Worm (Caenorhabditis elegans) whole organism, L4/young adult: Measurements from ENCODE around the gene Y43F8B.18.

ENCODE experiments used
- dao-5 ChIP-seq: sonication (generic microtip); optimal IDR thresholded peaks from 2 replicates; lab custom pipeline; 2016; ENCODE audit warnings: missing genotype, missing genetic modification characterization, moderate library complexity, missing compliant biosample characterization
- him-1 ChIP-seq: sonication (generic microtip); optimal IDR thresholded peaks from 2 replicates; lab custom pipeline; 2016; ENCODE audit warnings: missing genotype, missing genetic modification reagents, missing genetic modification characterization, missing compliant biosample characterization

- TF ChIP-seq dao-5 (tag; lab: Kevin White, UChicago) (no peak), him-1 (no peak)
These were observed 23.3 kb downstream of the Y43F8B.18 start for ce11 chrV:19509061-19509460.
